Comparison of ENCODE assay signal across 1 fruit fly cellular context in the genomic region with DNA sequence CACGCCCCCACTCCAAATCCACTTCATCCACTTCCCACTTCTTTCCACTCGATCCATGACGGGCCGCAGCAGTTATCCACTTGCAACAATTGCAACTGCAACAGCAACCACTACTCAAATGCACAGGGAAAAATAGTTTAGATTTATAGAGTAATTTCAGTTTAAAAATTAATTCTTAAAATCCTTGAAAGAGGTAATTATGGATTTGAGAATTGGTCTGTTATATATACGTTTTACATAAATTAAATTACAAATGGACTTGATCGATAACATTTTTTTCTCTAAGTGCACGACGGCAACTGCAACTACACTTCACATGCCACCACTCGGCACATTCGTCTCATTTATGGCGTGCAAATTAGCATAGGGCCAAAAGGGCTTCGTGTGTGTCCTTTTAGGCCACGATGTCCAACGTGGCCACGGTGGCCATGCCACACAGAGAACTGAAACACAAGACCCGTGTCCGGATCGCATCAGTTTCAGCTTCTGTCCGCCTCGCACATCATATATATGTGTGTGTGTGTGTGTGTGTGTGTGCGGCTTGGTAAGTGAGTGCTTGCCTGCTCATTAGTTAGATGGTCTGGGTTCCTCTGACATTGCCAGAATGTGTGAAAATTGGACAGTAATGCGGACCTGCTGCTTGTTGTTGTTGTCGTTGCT.
TF ChIP-seq lines count a peak whose summit lies in the region.

No protein-coding gene starts in this region.

TF ChIP-seq in whole organism, embryonic, 481 proteins besides CTCF, POLR2A, EP300 and RAD21 (continued from another document and continues in another):
- TF ChIP-seq Rx (GFP tag; IDR thresholded peaks at IDR 0.05; lab: Robert Waterston, UW), result 0 out of 2 replicates have a peak, but pooled peaks have one; percentile 22
- no peak; the same call in 1 of the 2 replicates for TF ChIP-seq sob (GFP tag; IDR thresholded peaks at IDR 0.05; lab: Robert Waterston, UW)
- TF ChIP-seq bowl (GFP tag; IDR thresholded peaks at IDR 0.05; lab: Robert Waterston, UW), result no peak
- TF ChIP-seq vfl (GFP tag; optimal IDR thresholded peaks at IDR 0.05; lab: Kevin White, UChicago), result peak; percentile 42
- peak; percentile 17 for TF ChIP-seq CG18619 (GFP tag; optimal IDR thresholded peaks at IDR 0.05; lab: Kevin White, UChicago)
- peak; percentile 28 for TF ChIP-seq CG12744 (GFP tag; optimal IDR thresholded peaks at IDR 0.05; lab: Kevin White, UChicago)
- TF ChIP-seq CG4854 (GFP tag; optimal IDR thresholded peaks at IDR 0.05; lab: Kevin White, UChicago), result peak; percentile 11
- no peak for TF ChIP-seq Adf1 (GFP tag; IDR thresholded peaks at IDR 0.05; lab: Robert Waterston, UW)
- no peak for TF ChIP-seq Oaz (GFP tag; IDR thresholded peaks at IDR 0.05; lab: Robert Waterston, UW)
- TF ChIP-seq Dek (tag; optimal IDR thresholded peaks at IDR 0.05; lab: Kevin White, UChicago), result peak; percentile 20
- TF ChIP-seq CG10654 (GFP tag; optimal IDR thresholded peaks at IDR 0.05; lab: Kevin White, UChicago), result peak; percentile 60
- TF ChIP-seq Meics (GFP tag; optimal IDR thresholded peaks at IDR 0.05; lab: Kevin White, UChicago), result peak; percentile 38
- TF ChIP-seq Ssrp (tag; optimal IDR thresholded peaks at IDR 0.05; lab: Kevin White, UChicago), result peak; percentile 74
- TF ChIP-seq CG6689 (GFP tag; IDR thresholded peaks at IDR 0.05; lab: Robert Waterston, UW), result peak; percentile 75
- peak; percentile 69 for TF ChIP-seq CG12155 (GFP tag; optimal IDR thresholded peaks at IDR 0.05; lab: Kevin White, UChicago)
- no peak for TF ChIP-seq amos (GFP tag; IDR thresholded peaks at IDR 0.05; lab: Robert Waterston, UW; ENCODE audit: partially characterized antibody)
- peak; percentile 39 for TF ChIP-seq Usf (GFP tag; optimal IDR thresholded peaks at IDR 0.05; lab: Kevin White, UChicago)
- no peak for TF ChIP-seq knrl (GFP tag; IDR thresholded peaks at IDR 0.05; lab: Robert Waterston, UW; ENCODE audit: partially characterized antibody)
- TF ChIP-seq BtbVII (GFP tag; optimal IDR thresholded peaks at IDR 0.05; lab: Kevin White, UChicago), result peak; percentile 25
- TF ChIP-seq YL-1 (GFP tag; optimal IDR thresholded peaks at IDR 0.05; lab: Kevin White, UChicago), result no peak
- no peak for TF ChIP-seq CG4328 (GFP tag; optimal IDR thresholded peaks at IDR 0.05; lab: Kevin White, UChicago)
- TF ChIP-seq Camta (GFP tag; optimal IDR thresholded peaks at IDR 0.05; lab: Kevin White, UChicago), result peak; percentile 71
- TF ChIP-seq chinmo (GFP tag; IDR thresholded peaks at IDR 0.05; lab: Robert Waterston, UW; ENCODE audit: partially characterized antibody), result no peak
- peak; percentile 76 for TF ChIP-seq CG2678 (tag; optimal IDR thresholded peaks at IDR 0.05; lab: Kevin White, UChicago)
- TF ChIP-seq vvl (GFP tag; IDR thresholded peaks at IDR 0.05; lab: Robert Waterston, UW), result peak; percentile 86
- TF ChIP-seq MTF-1 (GFP tag; optimal IDR thresholded peaks at IDR 0.05; lab: Kevin White, UChicago; ENCODE audit: borderline replicate concordance), result no peak
- no peak for TF ChIP-seq ro (GFP tag; IDR thresholded peaks at IDR 0.05; lab: Robert Waterston, UW)
- TF ChIP-seq CG12299 (tag; optimal IDR thresholded peaks at IDR 0.05; lab: Kevin White, UChicago), result peak; percentile 46
- peak; percentile 9 for TF ChIP-seq CG11398 (GFP tag; optimal IDR thresholded peaks at IDR 0.05; lab: Kevin White, UChicago)
- TF ChIP-seq Six4 (GFP tag; optimal IDR thresholded peaks at IDR 0.05; lab: Kevin White, UChicago), result peak; percentile 53
- TF ChIP-seq tin (GFP tag; optimal IDR thresholded peaks at IDR 0.05; lab: Kevin White, UChicago), result peak; percentile 75
- TF ChIP-seq NfI (GFP tag; optimal IDR thresholded peaks at IDR 0.05; lab: Kevin White, UChicago), result no peak
- TF ChIP-seq Hmr (GFP tag; optimal IDR thresholded peaks at IDR 0.05; lab: Kevin White, UChicago), result peak; percentile 23
- peak; percentile 64 for TF ChIP-seq tap (tag; optimal IDR thresholded peaks at IDR 0.05; lab: Kevin White, UChicago)
- TF ChIP-seq Dad (GFP tag; optimal IDR thresholded peaks at IDR 0.05; lab: Kevin White, UChicago), result peak; percentile 47
- no peak for TF ChIP-seq CG43689 (GFP tag; IDR thresholded peaks at IDR 0.05; lab: Robert Waterston, UW)
- TF ChIP-seq inv (GFP tag; IDR thresholded peaks at IDR 0.05; lab: Robert Waterston, UW; ENCODE audit: partially characterized antibody), result no peak
- peak; percentile 65 for TF ChIP-seq lmd (GFP tag; IDR thresholded peaks at IDR 0.05; lab: Robert Waterston, UW)
- TF ChIP-seq aop (GFP tag; IDR thresholded peaks at IDR 0.05; lab: Robert Waterston, UW), result no peak
- no peak for TF ChIP-seq HLHmδ (GFP tag; optimal IDR thresholded peaks at IDR 0.05; lab: Kevin White, UChicago)
- TF ChIP-seq CoRest (tag; optimal IDR thresholded peaks at IDR 0.05; lab: Kevin White, UChicago), result peak; percentile 73
- peak; percentile 39; the same call in 1 of the 3 replicates for TF ChIP-seq CG11093 (GFP tag; IDR thresholded peaks at IDR 0.05; lab: Robert Waterston, UW)
- TF ChIP-seq fru (optimal IDR thresholded peaks at IDR 0.05; lab: Kevin White, UChicago), result no peak
- TF ChIP-seq CG17802 (tag; optimal IDR thresholded peaks at IDR 0.05; lab: Kevin White, UChicago), result peak; percentile 8
- no peak for TF ChIP-seq crp (GFP tag; optimal IDR thresholded peaks at IDR 0.05; lab: Kevin White, UChicago)
- no peak for TF ChIP-seq CG9932 (GFP tag; IDR thresholded peaks at IDR 0.05; lab: Robert Waterston, UW)
- peak; percentile 58 for TF ChIP-seq PHDP (tag; optimal IDR thresholded peaks at IDR 0.05; lab: Kevin White, UChicago)
- no peak for TF ChIP-seq CG15514 (GFP tag; optimal IDR thresholded peaks at IDR 0.05; lab: Kevin White, UChicago)
- TF ChIP-seq CG7987 (GFP tag; optimal IDR thresholded peaks at IDR 0.05; lab: Kevin White, UChicago), result no peak
- TF ChIP-seq usp (GFP tag; optimal IDR thresholded peaks at IDR 0.05; lab: Kevin White, UChicago), result no peak
- peak; percentile 92 for TF ChIP-seq CG9727 (GFP tag; optimal IDR thresholded peaks at IDR 0.05; lab: Kevin White, UChicago)
- peak; percentile 64 to 70 for TF ChIP-seq dpn (GFP tag; optimal IDR thresholded peaks at IDR 0.05; lab: Kevin White, UChicago)
- TF ChIP-seq CG12071 (GFP tag; optimal IDR thresholded peaks at IDR 0.05; lab: Kevin White, UChicago), result no peak
- peak; percentile 26 for TF ChIP-seq psq (GFP tag; optimal IDR thresholded peaks at IDR 0.05; lab: Kevin White, UChicago)
- TF ChIP-seq Sin3A (optimal IDR thresholded peaks at IDR 0.05; lab: Kevin White, UChicago), result no peak
- TF ChIP-seq salm (tag; optimal IDR thresholded peaks at IDR 0.05; lab: Kevin White, UChicago), result peak; percentile 32
- no peak for TF ChIP-seq sima (GFP tag; optimal IDR thresholded peaks at IDR 0.05; lab: Kevin White, UChicago)
- no peak for TF ChIP-seq CG14965 (GFP tag; optimal IDR thresholded peaks at IDR 0.05; lab: Kevin White, UChicago; ENCODE audit: borderline replicate concordance)
- peak; percentile 89 for TF ChIP-seq CG14710 (tag; optimal IDR thresholded peaks at IDR 0.05; lab: Kevin White, UChicago)
- peak; percentile 21 for TF ChIP-seq tup (GFP tag; optimal IDR thresholded peaks at IDR 0.05; lab: Kevin White, UChicago)
- TF ChIP-seq Abd-B (GFP tag; optimal IDR thresholded peaks at IDR 0.05; lab: Kevin White, UChicago), result peak; percentile 58
- no peak for TF ChIP-seq CG10431 (GFP tag; optimal IDR thresholded peaks at IDR 0.05; lab: Kevin White, UChicago)
- TF ChIP-seq zfh1 (GFP tag; IDR thresholded peaks at IDR 0.05; lab: Robert Waterston, UW), result peak; percentile 89
- peak; percentile 53 for TF ChIP-seq CG12219 (GFP tag; optimal IDR thresholded peaks at IDR 0.05; lab: Kevin White, UChicago)
- TF ChIP-seq az2 (GFP tag; optimal IDR thresholded peaks at IDR 0.05; lab: Kevin White, UChicago), result peak; percentile 61
- no peak for TF ChIP-seq pita (GFP tag; optimal IDR thresholded peaks at IDR 0.05; lab: Kevin White, UChicago)
- TF ChIP-seq CG10209 (GFP tag; optimal IDR thresholded peaks at IDR 0.05; lab: Kevin White, UChicago), result peak; percentile 78
- TF ChIP-seq CG10979 (tag; optimal IDR thresholded peaks at IDR 0.05; lab: Kevin White, UChicago), result peak; percentile 90
- peak; percentile 6 for TF ChIP-seq pb (GFP tag; optimal IDR thresholded peaks at IDR 0.05; lab: Kevin White, UChicago)
- no peak for TF ChIP-seq Stat92E (GFP tag; optimal IDR thresholded peaks at IDR 0.05; lab: Kevin White, UChicago)
- TF ChIP-seq B-H2 (GFP tag; optimal IDR thresholded peaks at IDR 0.05; lab: Kevin White, UChicago), result no peak
- TF ChIP-seq CG2116 (GFP tag; optimal IDR thresholded peaks at IDR 0.05; lab: Kevin White, UChicago), result peak; percentile 16
- TF ChIP-seq bigmax (GFP tag; optimal IDR thresholded peaks at IDR 0.05; lab: Kevin White, UChicago), result no peak
- no peak for TF ChIP-seq CG6175 (GFP tag; IDR thresholded peaks at IDR 0.05; lab: Robert Waterston, UW)
- TF ChIP-seq fd102C (GFP tag; optimal IDR thresholded peaks at IDR 0.05; lab: Kevin White, UChicago), result peak; percentile 95
- peak; percentile 86 for TF ChIP-seq ara (GFP tag; IDR thresholded peaks at IDR 0.05; lab: Robert Waterston, UW)
- TF ChIP-seq Bgb (GFP tag; IDR thresholded peaks at IDR 0.05; lab: Robert Waterston, UW; ENCODE audit: partially characterized antibody), result no peak
- TF ChIP-seq CrebB (tag; optimal IDR thresholded peaks at IDR 0.05; lab: Kevin White, UChicago), result no peak
- no peak for TF ChIP-seq zfh2 (GFP tag; optimal IDR thresholded peaks at IDR 0.05; lab: Kevin White, UChicago)
- TF ChIP-seq gsb-n (tag; optimal IDR thresholded peaks at IDR 0.05; lab: Kevin White, UChicago), result peak; percentile 82
- peak; percentile 47 for TF ChIP-seq eyg (GFP tag; optimal IDR thresholded peaks at IDR 0.05; lab: Kevin White, UChicago)
- peak; percentile 36 for TF ChIP-seq lab (GFP tag; optimal IDR thresholded peaks at IDR 0.05; lab: Kevin White, UChicago)
- no peak for TF ChIP-seq crol (GFP tag; IDR thresholded peaks at IDR 0.05; lab: Robert Waterston, UW)
- TF ChIP-seq rib (GFP tag; IDR thresholded peaks at IDR 0.05; lab: Robert Waterston, UW), result 0 out of 2 replicates have a peak, but pooled peaks have one; percentile 9
- TF ChIP-seq CG2712 (tag; optimal IDR thresholded peaks at IDR 0.05; lab: Kevin White, UChicago), result peak; percentile 91
- peak; percentile 72 for TF ChIP-seq Spps (tag; optimal IDR thresholded peaks at IDR 0.05; lab: Kevin White, UChicago)
- no peak; the same call in 1 of the 2 replicates for TF ChIP-seq Nf-YA (GFP tag; IDR thresholded peaks at IDR 0.05; lab: Robert Waterston, UW)
- peak; percentile 65 for TF ChIP-seq CG15011 (GFP tag; optimal IDR thresholded peaks at IDR 0.05; lab: Kevin White, UChicago)
- peak; percentile 23 for TF ChIP-seq en (GFP tag; optimal IDR thresholded peaks at IDR 0.05; lab: Kevin White, UChicago)
- peak; percentile 72; the same call in 1 of the 3 replicates for TF ChIP-seq so (GFP tag; IDR thresholded peaks at IDR 0.05; lab: Robert Waterston, UW)
- TF ChIP-seq CG18599 (GFP tag; optimal IDR thresholded peaks at IDR 0.05; lab: Kevin White, UChicago), result peak; percentile 32
- TF ChIP-seq CG31365 (tag; optimal IDR thresholded peaks at IDR 0.05; lab: Kevin White, UChicago), result no peak
- no peak for TF ChIP-seq CG17912 (GFP tag; optimal IDR thresholded peaks at IDR 0.05; lab: Kevin White, UChicago)
- TF ChIP-seq Dbx (GFP tag; IDR thresholded peaks at IDR 0.05; lab: Robert Waterston, UW), result no peak
- TF ChIP-seq gce (GFP tag; IDR thresholded peaks at IDR 0.05; lab: Robert Waterston, UW), result peak; percentile 41; the same call in 1 of the 3 replicates
- peak; percentile 32 for TF ChIP-seq CG31388 (GFP tag; optimal IDR thresholded peaks at IDR 0.05; lab: Kevin White, UChicago)
- TF ChIP-seq abd-A (tag; optimal IDR thresholded peaks at IDR 0.05; lab: Kevin White, UChicago), result no peak
- TF ChIP-seq CG34376 (GFP tag; optimal IDR thresholded peaks at IDR 0.05; lab: Kevin White, UChicago), result no peak
- no peak for TF ChIP-seq lov (optimal IDR thresholded peaks at IDR 0.05; lab: Kevin White, UChicago)
- TF ChIP-seq lov (GFP tag; IDR thresholded peaks at IDR 0.05; lab: Robert Waterston, UW), result peak; percentile 68; the same call in 1 of the 3 replicates
- no peak for TF ChIP-seq CG6765 (GFP tag; optimal IDR thresholded peaks at IDR 0.05; lab: Kevin White, UChicago)
- TF ChIP-seq Rfx (GFP tag; IDR thresholded peaks at IDR 0.05; lab: Robert Waterston, UW), result no peak
- TF ChIP-seq sens-2 (GFP tag; IDR thresholded peaks at IDR 0.05; lab: Robert Waterston, UW), result no peak
- no peak for TF ChIP-seq D19B (GFP tag; optimal IDR thresholded peaks at IDR 0.05; lab: Kevin White, UChicago)
- TF ChIP-seq chif (GFP tag; optimal IDR thresholded peaks at IDR 0.05; lab: Kevin White, UChicago), result peak; percentile 72 to 83
- TF ChIP-seq odd (GFP tag; optimal IDR thresholded peaks at IDR 0.05; lab: Kevin White, UChicago), result peak; percentile 40
- no peak for TF ChIP-seq Doc2 (GFP tag; IDR thresholded peaks at IDR 0.05; lab: Robert Waterston, UW)
- TF ChIP-seq ash1 (GFP tag; optimal IDR thresholded peaks at IDR 0.05; lab: Kevin White, UChicago), result no peak
- TF ChIP-seq Hand (GFP tag; optimal IDR thresholded peaks at IDR 0.05; lab: Kevin White, UChicago), result no peak
- peak; percentile 34 for TF ChIP-seq CG18011 (GFP tag; optimal IDR thresholded peaks at IDR 0.05; lab: Kevin White, UChicago)
- TF ChIP-seq CG6791 (GFP tag; IDR thresholded peaks at IDR 0.05; lab: Robert Waterston, UW; ENCODE audit: partially characterized antibody), result no peak
- no peak for TF ChIP-seq CG17186 (GFP tag; optimal IDR thresholded peaks at IDR 0.05; lab: Kevin White, UChicago)
- peak; percentile 56 for TF ChIP-seq bcd (GFP tag; optimal IDR thresholded peaks at IDR 0.05; lab: Kevin White, UChicago)
- TF ChIP-seq Hr39 (optimal IDR thresholded peaks at IDR 0.05; lab: Kevin White, UChicago), result no peak
- TF ChIP-seq zen2 (GFP tag; IDR thresholded peaks at IDR 0.05; lab: Robert Waterston, UW; ENCODE audit: partially characterized antibody), result no peak
- peak; percentile 53 for TF ChIP-seq gt (GFP tag; IDR thresholded peaks at IDR 0.05; lab: Robert Waterston, UW)
- peak; percentile 83 for TF ChIP-seq Ets65A (GFP tag; lab: Kevin White, UChicago)
- peak; percentile 26 for TF ChIP-seq CG9817 (tag; optimal IDR thresholded peaks at IDR 0.05; lab: Kevin White, UChicago)
- peak; percentile 22 for TF ChIP-seq CG13123 (GFP tag; optimal IDR thresholded peaks at IDR 0.05; lab: Kevin White, UChicago)
- TF ChIP-seq CG4404 (GFP tag; IDR thresholded peaks at IDR 0.05; lab: Robert Waterston, UW), result peak; percentile 91
- no peak for TF ChIP-seq CG42726 (GFP tag; IDR thresholded peaks at IDR 0.05; lab: Robert Waterston, UW; ENCODE audit: partially characterized antibody)
- peak; percentile 68 for TF ChIP-seq nerfin-1 (tag; optimal IDR thresholded peaks at IDR 0.05; lab: Kevin White, UChicago)
- peak; percentile 68 for TF ChIP-seq CG12104 (GFP tag; optimal IDR thresholded peaks at IDR 0.05; lab: Kevin White, UChicago)
- peak; percentile 63; the same call in 1 of the 2 replicates for TF ChIP-seq CG11696 (GFP tag; IDR thresholded peaks at IDR 0.05; lab: Robert Waterston, UW)
